Fruit fly (Drosophila melanogaster): ENCODE data around the gene RpL10Ab.

RpL10Ab gene

DNA sequence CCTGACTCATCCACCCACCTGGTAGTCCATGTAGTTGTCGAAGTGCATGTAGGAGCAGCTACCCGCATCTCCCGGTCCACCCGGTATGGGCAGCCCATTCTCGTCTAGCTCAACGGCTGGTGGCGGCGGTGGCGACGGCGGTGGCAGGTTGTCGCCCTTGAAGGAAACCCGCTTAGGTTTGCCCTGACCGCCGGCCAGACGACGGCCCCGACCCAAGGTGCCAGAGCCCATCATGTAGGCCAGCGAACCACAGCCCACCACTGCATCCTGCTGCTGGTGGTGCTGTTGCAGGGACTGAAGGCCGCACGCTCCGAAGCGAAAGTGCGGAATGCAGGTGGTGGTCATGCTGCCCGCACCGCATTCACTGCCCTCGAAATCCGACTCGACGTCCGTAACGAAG lies 39.6 kb downstream of the RpL10Ab start:
- no peak for TF ChIP-seq fkh (GFP tag; optimal IDR thresholded peaks at IDR 0.05)
- no peak for TF ChIP-seq Hr39 (GFP tag; optimal IDR thresholded peaks at IDR 0.05)
- no peak for TF ChIP-seq fd59A (GFP tag; optimal IDR thresholded peaks at IDR 0.05)
- no peak for TF ChIP-seq topi (GFP tag; optimal IDR thresholded peaks at IDR 0.05)
- TF ChIP-seq CG10631 (GFP tag; optimal IDR thresholded peaks at IDR 0.05), result no peak
- no peak for TF ChIP-seq CG7368 (GFP tag; optimal IDR thresholded peaks at IDR 0.05)
- no peak for TF ChIP-seq Sox15 (GFP tag; optimal IDR thresholded peaks at IDR 0.05)
- no peak for TF ChIP-seq CG6792 (GFP tag; optimal IDR thresholded peaks at IDR 0.05)
- TF ChIP-seq CG9139 (GFP tag; optimal IDR thresholded peaks at IDR 0.05), result no peak
- TF ChIP-seq Hr38 (GFP tag; optimal IDR thresholded peaks at IDR 0.05), result no peak
- TF ChIP-seq CG31627 (GFP tag; optimal IDR thresholded peaks at IDR 0.05), result no peak
- no peak for TF ChIP-seq CG32006 (GFP tag; optimal IDR thresholded peaks at IDR 0.05)
- no peak for TF ChIP-seq Lpt (GFP tag; optimal IDR thresholded peaks at IDR 0.05)
- TF ChIP-seq lz (GFP tag; optimal IDR thresholded peaks at IDR 0.05), result no peak
- TF ChIP-seq CG6854 (GFP tag; optimal IDR thresholded peaks at IDR 0.05), result no peak
- TF ChIP-seq net (GFP tag; optimal IDR thresholded peaks at IDR 0.05), result no peak
- no peak for TF ChIP-seq dac (GFP tag; optimal IDR thresholded peaks at IDR 0.05)
- TF ChIP-seq fd85E (GFP tag; optimal IDR thresholded peaks at IDR 0.05), result no peak
- TF ChIP-seq CG8632 (GFP tag; optimal IDR thresholded peaks at IDR 0.05), result no peak
- TF ChIP-seq CG8119 (GFP tag; IDR thresholded peaks at IDR 0.05), result no peak

DNA sequence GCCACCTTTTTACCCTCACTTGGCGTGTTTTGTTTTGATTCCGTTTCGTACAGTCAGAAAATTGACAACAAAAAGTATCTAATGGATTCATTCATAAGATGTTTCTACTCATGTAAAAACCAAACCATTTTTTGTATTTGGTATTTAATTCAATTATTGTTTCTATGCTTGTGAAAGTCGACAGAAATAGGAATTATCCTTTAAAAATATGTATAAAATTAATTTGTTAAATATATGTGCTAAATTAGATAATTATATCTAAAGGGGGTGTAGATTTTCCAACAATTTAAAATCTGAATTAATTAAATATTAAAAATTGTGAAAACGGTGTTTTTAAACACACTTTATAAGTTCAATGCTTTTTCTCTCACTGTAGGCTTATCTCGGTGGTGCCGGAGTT lies 40.9 kb downstream of the RpL10Ab start:
- TF ChIP-seq CG31627 (GFP tag; optimal IDR thresholded peaks at IDR 0.05) (no peak), lz (GFP tag; optimal IDR thresholded peaks at IDR 0.05) (no peak), CG6163 (GFP tag; IDR thresholded peaks at IDR 0.05) (no peak), CG4318 (GFP tag; optimal IDR thresholded peaks at IDR 0.05) (no peak), CG10669 (GFP tag; optimal IDR thresholded peaks at IDR 0.05) (no peak), dac (GFP tag; optimal IDR thresholded peaks at IDR 0.05) (no peak), CG6792 (GFP tag; optimal IDR thresholded peaks at IDR 0.05) (no peak), CG6854 (GFP tag; optimal IDR thresholded peaks at IDR 0.05) (no peak), salr (GFP tag; optimal IDR thresholded peaks at IDR 0.05) (no peak), fd59A (GFP tag; optimal IDR thresholded peaks at IDR 0.05) (no peak), Sox15 (GFP tag; optimal IDR thresholded peaks at IDR 0.05) (no peak), Hr4 (GFP tag; optimal IDR thresholded peaks at IDR 0.05) (no peak), Met (GFP tag; optimal IDR thresholded peaks at IDR 0.05) (no peak), OdsH (GFP tag; optimal IDR thresholded peaks at IDR 0.05) (no peak), CG15336 (GFP tag; IDR thresholded peaks at IDR 0.05) (no peak), CG6276 (GFP tag; optimal IDR thresholded peaks at IDR 0.05) (no peak), Sox14 (GFP tag; optimal IDR thresholded peaks at IDR 0.05) (no peak), acj6 (GFP tag; optimal IDR thresholded peaks at IDR 0.05) (no peak), Sox102F (GFP tag; optimal IDR thresholded peaks at IDR 0.05) (no peak), CG11902 (GFP tag; optimal IDR thresholded peaks at IDR 0.05) (no peak), CG11294 (GFP tag; IDR thresholded peaks at IDR 0.05) (no peak), Ets96B (tag; optimal IDR thresholded peaks at IDR 0.05) (peak; percentile 34), CG3919 (GFP tag; optimal IDR thresholded peaks at IDR 0.05) (no peak), CG8119 (GFP tag; IDR thresholded peaks at IDR 0.05) (no peak), eg (GFP tag; IDR thresholded peaks at IDR 0.05) (no peak), CG3032 (tag; optimal IDR thresholded peaks at IDR 0.05) (no peak), CG11762 (GFP tag; optimal IDR thresholded peaks at IDR 0.05; ENCODE audit: insufficient read depth) (no peak), CG9139 (GFP tag; optimal IDR thresholded peaks at IDR 0.05) (no peak), CG8632 (GFP tag; optimal IDR thresholded peaks at IDR 0.05) (no peak), fd85E (GFP tag; optimal IDR thresholded peaks at IDR 0.05) (no peak), CG16779 (tag; optimal IDR thresholded peaks at IDR 0.05) (no peak), esn (GFP tag; optimal IDR thresholded peaks at IDR 0.05) (no peak), cyc (GFP tag; optimal IDR thresholded peaks at IDR 0.05) (no peak), topi (GFP tag; optimal IDR thresholded peaks at IDR 0.05) (no peak), CG32006 (GFP tag; optimal IDR thresholded peaks at IDR 0.05) (peak; percentile 11), Eip75B (GFP tag; optimal IDR thresholded peaks at IDR 0.05) (no peak), Lpt (GFP tag; optimal IDR thresholded peaks at IDR 0.05) (no peak), fkh (GFP tag; optimal IDR thresholded peaks at IDR 0.05) (no peak), net (GFP tag; optimal IDR thresholded peaks at IDR 0.05) (no peak), vri (GFP tag; optimal IDR thresholded peaks at IDR 0.05) (no peak), spab (GFP tag; optimal IDR thresholded peaks at IDR 0.05) (no peak), dsx (GFP tag; optimal IDR thresholded peaks at IDR 0.05; ENCODE audit: poor library complexity, severe bottlenecking) (peak; percentile 8), Eip93F (GFP tag; optimal IDR thresholded peaks at IDR 0.05) (no peak), Blimp-1 (GFP tag; optimal IDR thresholded peaks at IDR 0.05) (no peak), CG10631 (GFP tag; optimal IDR thresholded peaks at IDR 0.05) (peak; percentile 16), Hr39 (GFP tag; optimal IDR thresholded peaks at IDR 0.05) (no peak)
